Fruit fly (Drosophila melanogaster): ENCODE results near the gene CG14717.

The CG14717 gene

dm6 chr3R:11735337-11735736 is 39.0 kb downstream of the CG14717 start, which contains the start of gene CG14721 (continued):
- TF ChIP-seq CG16815 (GFP tag; optimal IDR thresholded peaks at IDR 0.05) (no peak), CG2199 (GFP tag; IDR thresholded peaks at IDR 0.05) (no peak), gem (tag; optimal IDR thresholded peaks at IDR 0.05) (no peak), Trl (optimal IDR thresholded peaks at IDR 0.05) (no peak), Trl (GFP tag; optimal IDR thresholded peaks at IDR 0.05) (no peak), pnt (GFP tag; optimal IDR thresholded peaks at IDR 0.05) (no peak), sc (optimal IDR thresholded peaks at IDR 0.05) (no peak), sc (GFP tag; optimal IDR thresholded peaks at IDR 0.05) (no peak), Doc2 (GFP tag; IDR thresholded peaks at IDR 0.05) (no peak), ERR (GFP tag; optimal IDR thresholded peaks at IDR 0.05) (no peak), CG2712 (tag; optimal IDR thresholded peaks at IDR 0.05) (no peak), Bdp1 (GFP tag; optimal IDR thresholded peaks at IDR 0.05) (no peak), Myb (GFP tag; optimal IDR thresholded peaks at IDR 0.05) (peak; percentile 90), Hsf (GFP tag; optimal IDR thresholded peaks at IDR 0.05) (peak; percentile 23), B-H2 (GFP tag; optimal IDR thresholded peaks at IDR 0.05) (no peak), lbe (GFP tag; optimal IDR thresholded peaks at IDR 0.05) (no peak), Taf1 (GFP tag; IDR thresholded peaks at IDR 0.05) (no peak), CG8765 (GFP tag; IDR thresholded peaks at IDR 0.05) (no peak), gce (GFP tag; IDR thresholded peaks at IDR 0.05) (no peak), dmrt99B (tag; optimal IDR thresholded peaks at IDR 0.05) (no peak), CG12071 (GFP tag; optimal IDR thresholded peaks at IDR 0.05) (no peak), seq (GFP tag; IDR thresholded peaks at IDR 0.05) (no peak), pan (optimal IDR thresholded peaks at IDR 0.05) (no peak), pan (GFP tag; optimal IDR thresholded peaks at IDR 0.05 in 1 of 2, IDR thresholded peaks at IDR 0.05 in 1 of 2) (no peak), CG17802 (tag; optimal IDR thresholded peaks at IDR 0.05) (no peak), CG10274 (GFP tag; optimal IDR thresholded peaks at IDR 0.05) (no peak), CG43689 (GFP tag; IDR thresholded peaks at IDR 0.05) (no peak), CoRest (tag; optimal IDR thresholded peaks at IDR 0.05) (peak; percentile 56), CG18011 (GFP tag; optimal IDR thresholded peaks at IDR 0.05) (no peak), Dek (tag; optimal IDR thresholded peaks at IDR 0.05) (no peak), ac (GFP tag; optimal IDR thresholded peaks at IDR 0.05) (no peak), HLH4C (GFP tag; IDR thresholded peaks at IDR 0.05; ENCODE audit: partially characterized antibody) (peak; percentile 37; the same call in 1 of the 3 replicates), hth (optimal IDR thresholded peaks at IDR 0.05) (no peak), CG34376 (GFP tag; optimal IDR thresholded peaks at IDR 0.05) (no peak), trem (tag; optimal IDR thresholded peaks at IDR 0.05) (peak; percentile 99), pum (GFP tag; optimal IDR thresholded peaks at IDR 0.05) (peak; percentile 33), Xbp1 (GFP tag; optimal IDR thresholded peaks at IDR 0.05) (peak; percentile 47), gcm2 (GFP tag; optimal IDR thresholded peaks at IDR 0.05) (no peak), bab2 (GFP tag; optimal IDR thresholded peaks at IDR 0.05) (peak; percentile 46), mld (GFP tag; IDR thresholded peaks at IDR 0.05; ENCODE audit: partially characterized antibody) (no peak), CG15011 (GFP tag; optimal IDR thresholded peaks at IDR 0.05) (no peak), nmo (GFP tag; optimal IDR thresholded peaks at IDR 0.05) (peak; percentile 54), sima (GFP tag; optimal IDR thresholded peaks at IDR 0.05) (no peak), ham (GFP tag; IDR thresholded peaks at IDR 0.05) (no peak), Aef1 (GFP tag; IDR thresholded peaks at IDR 0.05) (peak; percentile 54), gro (GFP tag; optimal IDR thresholded peaks at IDR 0.05) (no peak), Abd-B (GFP tag; optimal IDR thresholded peaks at IDR 0.05) (no peak), ftz-f1 (GFP tag; optimal IDR thresholded peaks at IDR 0.05) (no peak), sr (GFP tag; IDR thresholded peaks at IDR 0.05) (no peak), Sry-β (GFP tag; optimal IDR thresholded peaks at IDR 0.05) (no peak), CG4854 (GFP tag; optimal IDR thresholded peaks at IDR 0.05) (no peak), C15 (GFP tag; IDR thresholded peaks at IDR 0.05) (no peak), Dref (GFP tag; IDR thresholded peaks at IDR 0.05) (0 out of 2 replicates have a peak, but pooled peaks have one; percentile 31), CHES-1-like (GFP tag; optimal IDR thresholded peaks at IDR 0.05) (peak; percentile 15)
